Fruit fly (Drosophila melanogaster): ENCODE results near the gene ZC3H3.

dm6 chr3L:8546355-8546771 lies 36.8 kb upstream of the ZC3H3 start:
- TF ChIP-seq CG8478 (optimal IDR thresholded peaks at IDR 0.05) = no peak
- TF ChIP-seq CTCF (optimal IDR thresholded peaks at IDR 0.05) = no peak

Data from S2 (cell line).